Fruit fly (Drosophila melanogaster) whole organism, embryonic: ENCODE measurements around the gene Dbp21E2.

Experiments
- Atf-2 ChIP-seq: fragments of 200-800 bp; sonication (Bioruptor generic); optimal IDR thresholded peaks from 2 replicates; lab custom pipeline; 2016; ENCODE audit warnings: missing biosample characterization, missing genetic modification characterization
- B-H2 ChIP-seq: fragments of 200-800 bp; sonication (Bioruptor generic); optimal IDR thresholded peaks from 2 replicates; lab custom pipeline; 2018; ENCODE audit warnings: missing biosample characterization, mild to moderate bottlenecking, missing genetic modification characterization
- CG12104 ChIP-seq: fragments of 200-800 bp; sonication (Bioruptor generic); optimal IDR thresholded peaks from 3 replicates; lab custom pipeline; 2016; ENCODE audit warnings: missing biosample characterization, missing genetic modification characterization
- CG12744 ChIP-seq: fragments of 200-800 bp; sonication (Bioruptor generic); optimal IDR thresholded peaks from 2 replicates; lab custom pipeline; 2016; ENCODE audit warnings: missing biosample characterization, missing genetic modification characterization
- CG12769 ChIP-seq: fragments of 200-800 bp; sonication (Bioruptor generic); optimal IDR thresholded peaks from 2 replicates; lab custom pipeline; 2019; ENCODE audit warnings: missing biosample characterization, mild to moderate bottlenecking, missing genetic modification characterization, moderate library complexity
- CG14710 ChIP-seq: fragments of 200-800 bp; sonication (Bioruptor generic); optimal IDR thresholded peaks from 3 replicates; lab custom pipeline; 2019; ENCODE audit warnings: missing biosample characterization, mild to moderate bottlenecking, missing genetic modification characterization, moderate library complexity
- CG16863 ChIP-seq: fragments of 200-800 bp; sonication (Bioruptor generic); optimal IDR thresholded peaks from 3 replicates; lab custom pipeline; 2016; ENCODE audit warnings: missing biosample characterization, missing genetic modification characterization
- CG18619 ChIP-seq: fragments of 200-800 bp; sonication (Bioruptor generic); optimal IDR thresholded peaks from 3 replicates; lab custom pipeline; 2017; ENCODE audit warnings: missing biosample characterization, mild to moderate bottlenecking, missing genetic modification characterization
- CG30020 ChIP-seq: fragments of 200-800 bp; optimal IDR thresholded peaks from 2 replicates; lab custom pipeline; 2019; ENCODE audit warnings: missing biosample characterization, mild to moderate bottlenecking, missing genetic modification characterization, moderate library complexity
- CG3065 ChIP-seq: fragments of 200-800 bp; sonication (Bioruptor generic); optimal IDR thresholded peaks from 2 replicates; lab custom pipeline; 2016; ENCODE audit warnings: missing biosample characterization, missing genetic modification characterization
- CG4820 ChIP-seq: fragments of 200-800 bp; sonication (Bioruptor generic); optimal IDR thresholded peaks from 3 replicates; lab custom pipeline; 2016; ENCODE audit warnings: missing biosample characterization, missing genetic modification characterization
- CG6272 ChIP-seq: fragments of 200-800 bp; sonication (Bioruptor generic); IDR thresholded peaks from 2 replicates; pipeline ENCODE4 v1.3.6; 2022; ENCODE audit warnings: missing biosample characterization, missing genetic modification characterization
- CG6765 ChIP-seq: fragments of 200-800 bp; sonication (Bioruptor generic); optimal IDR thresholded peaks from 3 replicates; lab custom pipeline; 2017; ENCODE audit warnings: missing biosample characterization, mild to moderate bottlenecking, missing genetic modification characterization
- CG6791 ChIP-seq: fragments of 200-800 bp; sonication (Bioruptor generic); IDR thresholded peaks from 3 replicates; pipeline ENCODE4 v1.3.6; 2022; ENCODE audit warnings: missing biosample characterization, missing genetic modification characterization; ENCODE audit not compliant: partially characterized antibody
- CG6813 ChIP-seq: fragments of 200-800 bp; sonication (Bioruptor generic); optimal IDR thresholded peaks from 2 replicates; lab custom pipeline; 2017; ENCODE audit warnings: missing biosample characterization, missing genetic modification characterization, mild to moderate bottlenecking, moderate library complexity, missing genetic modification reagents
- CG8281 ChIP-seq: fragments of 200-800 bp; sonication (Bioruptor generic); optimal IDR thresholded peaks from 2 replicates; lab custom pipeline; 2018; ENCODE audit warnings: missing biosample characterization, mild to moderate bottlenecking, missing genetic modification characterization, moderate library complexity
- CG8478 ChIP-seq: fragments of >200 bp; optimal IDR thresholded peaks from 2 replicates; lab custom pipeline; 2018
- CHES-1-like ChIP-seq: fragments of 200-800 bp; sonication (Bioruptor generic); optimal IDR thresholded peaks from 2 replicates; lab custom pipeline; 2016; ENCODE audit warnings: missing biosample characterization, missing genetic modification characterization
- CkIIα-i1 ChIP-seq: fragments of 200-800 bp; sonication (Bioruptor generic); IDR thresholded peaks from 2 replicates; pipeline ENCODE4 v1.3.6; 2022; ENCODE audit warnings: missing biosample characterization, missing genetic modification characterization
- CoRest ChIP-seq: fragments of 200-800 bp; sonication (Bioruptor generic); optimal IDR thresholded peaks from 3 replicates; lab custom pipeline; 2018; ENCODE audit warnings: missing biosample characterization, mild to moderate bottlenecking, missing genetic modification characterization, moderate library complexity
- Eip74EF ChIP-seq, 2 experiments: fragments of 200-800 bp in 1 of 2; fragments of >200 bp in 1 of 2; sonication (Bioruptor generic) in 1 of 2; optimal IDR thresholded peaks; 2 replicates each; lab custom pipeline; 2017 to 2019; ENCODE audit warnings: missing biosample characterization in 2 of 2, missing genetic modification characterization in 2 of 2, mild to moderate bottlenecking in 1 of 2, moderate library complexity in 1 of 2
- GATAe ChIP-seq: fragments of 200-800 bp; sonication (Bioruptor generic); conservative IDR thresholded peaks from 2 replicates; pipeline ENCODE4 v1.3.6; 2022; ENCODE audit warnings: missing biosample characterization, missing genetic modification characterization
- HLH4C ChIP-seq: fragments of 200-800 bp; sonication (Bioruptor generic); IDR thresholded peaks from 3 replicates; pipeline ENCODE4 v1.3.6; 2022; ENCODE audit warnings: missing biosample characterization, missing genetic modification characterization; ENCODE audit not compliant: partially characterized antibody
- Hr39 ChIP-seq: fragments of >200 bp; optimal IDR thresholded peaks from 2 replicates; lab custom pipeline; 2017
- NK7.1 ChIP-seq: fragments of 200-800 bp; sonication (Bioruptor generic); optimal IDR thresholded peaks from 3 replicates; lab custom pipeline; 2016; ENCODE audit warnings: missing biosample characterization, missing genetic modification characterization
- Opbp ChIP-seq: fragments of 200-800 bp; sonication (Bioruptor generic); IDR thresholded peaks from 3 replicates; pipeline ENCODE4 v1.3.6; 2022; ENCODE audit warnings: missing biosample characterization, missing genetic modification characterization; ENCODE audit not compliant: partially characterized antibody
- PHDP ChIP-seq: fragments of 200-800 bp; sonication (Bioruptor generic); optimal IDR thresholded peaks from 3 replicates; lab custom pipeline; 2018; ENCODE audit warnings: missing biosample characterization, mild to moderate bottlenecking, missing genetic modification characterization, moderate library complexity
- Ptx1 ChIP-seq: fragments of 200-800 bp; sonication (Bioruptor generic); IDR thresholded peaks from 2 replicates; pipeline ENCODE4 v1.3.6; 2022; ENCODE audit warnings: missing biosample characterization, missing genetic modification characterization
- Sox100B ChIP-seq: fragments of 200-800 bp; sonication (Bioruptor generic); optimal IDR thresholded peaks from 3 replicates; lab custom pipeline; 2018; ENCODE audit warnings: missing biosample characterization, mild to moderate bottlenecking, missing genetic modification characterization
- Ssrp ChIP-seq: fragments of 200-800 bp; sonication (Bioruptor generic); optimal IDR thresholded peaks from 2 replicates; lab custom pipeline; 2018; ENCODE audit warnings: missing biosample characterization, mild to moderate bottlenecking, missing genetic modification characterization, moderate library complexity
- Usf ChIP-seq: fragments of 200-800 bp; sonication (Bioruptor generic); optimal IDR thresholded peaks from 2 replicates; lab custom pipeline; 2017; ENCODE audit warnings: missing genotype, missing biosample characterization, missing genetic modification characterization
- al ChIP-seq: fragments of 200-800 bp; sonication (Bioruptor generic); IDR thresholded peaks from 2 replicates; pipeline ENCODE4 v1.3.6; 2022; ENCODE audit warnings: missing biosample characterization, missing genetic modification characterization
- aop ChIP-seq: fragments of 200-800 bp; sonication (Bioruptor generic); IDR thresholded peaks from 2 replicates; pipeline ENCODE4 v1.3.6; 2022; ENCODE audit warnings: missing biosample characterization, missing genetic modification characterization
- cato ChIP-seq: fragments of 200-800 bp; sonication (Bioruptor generic); optimal IDR thresholded peaks from 2 replicates; lab custom pipeline; 2016; ENCODE audit warnings: missing biosample characterization, missing genetic modification characterization, borderline replicate concordance
- corto ChIP-seq: fragments of 200-800 bp; sonication (Bioruptor generic); optimal IDR thresholded peaks from 2 replicates; lab custom pipeline; 2016; ENCODE audit warnings: missing biosample characterization, mild to moderate bottlenecking, missing genetic modification characterization, moderate library complexity
- ems ChIP-seq: fragments of 200-800 bp; sonication (Bioruptor generic); optimal IDR thresholded peaks from 3 replicates; lab custom pipeline; 2016; ENCODE audit warnings: missing biosample characterization, missing genetic modification characterization
- gfzf ChIP-seq: fragments of 200-800 bp; sonication (Bioruptor generic); optimal IDR thresholded peaks from 2 replicates; lab custom pipeline; 2016; ENCODE audit warnings: missing biosample characterization, mild to moderate bottlenecking, missing genetic modification characterization, moderate library complexity
- gsb-n ChIP-seq: fragments of 200-800 bp; sonication (Bioruptor generic); optimal IDR thresholded peaks from 3 replicates; lab custom pipeline; 2018; ENCODE audit warnings: missing biosample characterization, mild to moderate bottlenecking, missing genetic modification characterization
- jigr1 ChIP-seq: fragments of 200-800 bp; sonication (Bioruptor generic); IDR thresholded peaks from 3 replicates; pipeline ENCODE4 v1.3.6; 2022; ENCODE audit warnings: missing biosample characterization, missing genetic modification characterization
- kah ChIP-seq: fragments of 200-800 bp; sonication (Bioruptor generic); optimal IDR thresholded peaks from 2 replicates; lab custom pipeline; 2018; ENCODE audit warnings: missing biosample characterization, mild to moderate bottlenecking, missing genetic modification characterization
- ken ChIP-seq: fragments of 200-800 bp; sonication (Bioruptor generic); IDR thresholded peaks from 3 replicates; pipeline ENCODE4 v1.3.6; 2022; ENCODE audit warnings: missing biosample characterization, missing genetic modification characterization
- kni ChIP-seq: fragments of 200-800 bp; sonication (Bioruptor generic); optimal IDR thresholded peaks from 3 replicates; lab custom pipeline; 2017; ENCODE audit warnings: mild to moderate bottlenecking, missing biosample characterization, missing genetic modification reagents, missing genetic modification characterization
- peb ChIP-seq: fragments of 200-800 bp; sonication (Bioruptor generic); IDR thresholded peaks from 2 replicates; pipeline ENCODE4 v1.3.6; 2022; ENCODE audit warnings: missing biosample characterization, missing genetic modification characterization
- phol ChIP-seq: fragments of 200-800 bp; sonication (Bioruptor generic); optimal IDR thresholded peaks from 3 replicates; lab custom pipeline; 2018; ENCODE audit warnings: missing biosample characterization, mild to moderate bottlenecking, missing genetic modification characterization, moderate library complexity
- sd ChIP-seq: fragments of 200-800 bp; sonication (Bioruptor generic); optimal IDR thresholded peaks from 3 replicates; lab custom pipeline; 2018; ENCODE audit warnings: missing biosample characterization, mild to moderate bottlenecking, missing genetic modification characterization, moderate library complexity
- sens ChIP-seq: fragments of 200-800 bp; sonication (Bioruptor generic); peaks from one replicate; lab custom pipeline; 2016; ENCODE audit warnings: missing biosample characterization, missing genetic modification characterization
- tna ChIP-seq: fragments of 200-800 bp; sonication (Bioruptor generic); IDR thresholded peaks from 2 replicates; pipeline ENCODE4 v1.3.6; 2022; ENCODE audit warnings: missing biosample characterization, missing genetic modification characterization; ENCODE audit not compliant: partially characterized antibody
- wor ChIP-seq: fragments of 200-800 bp; sonication (Bioruptor generic); IDR thresholded peaks from 2 replicates; pipeline ENCODE4 v1.3.6; 2022; ENCODE audit warnings: missing biosample characterization, missing genetic modification characterization
- yki ChIP-seq: fragments of >200 bp; optimal IDR thresholded peaks from 3 replicates; lab custom pipeline; 2018
- zfh1 ChIP-seq: fragments of 200-800 bp; sonication (Bioruptor generic); IDR thresholded peaks from 3 replicates; pipeline ENCODE4 v1.3.6; 2022; ENCODE audit warnings: missing biosample characterization, missing genetic modification characterization

The Dbp21E2 gene

dm6 chr2L:845341-846004 is 34.1 kb downstream of the Dbp21E2 start (continued):
- peak; percentile 83 for TF ChIP-seq NK7.1 (GFP tag; lab: Kevin White, UChicago)
- peak; percentile 70 for TF ChIP-seq peb (GFP tag; lab: Robert Waterston, UW)
- peak; percentile 2 for TF ChIP-seq CG30020
- no peak for TF ChIP-seq CG6791 (GFP tag; lab: Robert Waterston, UW)
- TF ChIP-seq al (GFP tag; lab: Robert Waterston, UW), result peak; percentile 84
- no peak for TF ChIP-seq CG8478 (lab: Kevin White, UChicago)
- TF ChIP-seq sd (tag; lab: Kevin White, UChicago), result peak; percentile 57
- no peak for TF ChIP-seq kni (GFP tag; lab: Kevin White, UChicago)
- TF ChIP-seq HLH4C (GFP tag; lab: Robert Waterston, UW), result no peak
- TF ChIP-seq aop (GFP tag; lab: Robert Waterston, UW), result peak; percentile 67; the same call in 1 of the 2 replicates
- peak; percentile 64 for TF ChIP-seq CG12104 (GFP tag; lab: Kevin White, UChicago)
- TF ChIP-seq Ssrp (tag; lab: Kevin White, UChicago), result peak; percentile 80
- TF ChIP-seq Usf (GFP tag; lab: Kevin White, UChicago), result peak; percentile 33
- TF ChIP-seq cato (GFP tag; lab: Kevin White, UChicago), result peak; percentile 48
- TF ChIP-seq phol, result peak; percentile 83
- peak; percentile 88 for TF ChIP-seq CG16863
- 0 out of 2 replicates have a peak, but pooled peaks have one; percentile 23 for TF ChIP-seq GATAe (GFP tag; lab: Robert Waterston, UW)
- TF ChIP-seq PHDP (tag; lab: Kevin White, UChicago), result peak; percentile 88
- TF ChIP-seq gsb-n (tag; lab: Kevin White, UChicago), result peak; percentile 64
- TF ChIP-seq CG12744 (GFP tag; lab: Kevin White, UChicago), result peak; percentile 78
- TF ChIP-seq ken (GFP tag; lab: Robert Waterston, UW), result peak; percentile 90
- TF ChIP-seq sens (GFP tag; lab: Kevin White, UChicago), result peak; percentile 96
- TF ChIP-seq CHES-1-like (GFP tag; lab: Kevin White, UChicago), result peak; percentile 90
- TF ChIP-seq CG4820 (GFP tag; lab: Kevin White, UChicago), result peak; percentile 82
- peak; percentile 62; the same call in 2 of the 3 replicates for TF ChIP-seq jigr1 (GFP tag; lab: Robert Waterston, UW)
- no peak for TF ChIP-seq Opbp (GFP tag; lab: Robert Waterston, UW)
- peak; percentile 83 for TF ChIP-seq CG6765 (GFP tag; lab: Kevin White, UChicago)
- no peak for TF ChIP-seq corto (GFP tag; lab: Kevin White, UChicago)
- peak; percentile 79 for TF ChIP-seq ems (GFP tag; lab: Kevin White, UChicago)
- TF ChIP-seq B-H2 (GFP tag; lab: Kevin White, UChicago), result peak; percentile 72
- peak; percentile 80 for TF ChIP-seq CG6272 (GFP tag; lab: Robert Waterston, UW)
- TF ChIP-seq Eip74EF (GFP tag; optimal IDR thresholded peaks at IDR 0.05; lab: Kevin White, UChicago), result peak in 1 of 2 experiments; percentile 82
- peak; percentile 73 for TF ChIP-seq Sox100B
- TF ChIP-seq CG12769 (tag; lab: Kevin White, UChicago), result peak; percentile 95
- TF ChIP-seq wor (GFP tag; lab: Robert Waterston, UW), result peak; percentile 82
- TF ChIP-seq CG3065, result peak; percentile 69
- TF ChIP-seq zfh1 (GFP tag; lab: Robert Waterston, UW), result peak; percentile 91
- TF ChIP-seq kah, result peak; percentile 56
- no peak for TF ChIP-seq Hr39 (lab: Kevin White, UChicago)
- no peak for TF ChIP-seq gfzf (GFP tag; lab: Kevin White, UChicago)
- 0 out of 2 replicates have a peak, but pooled peaks have one; percentile 33 for TF ChIP-seq CkIIα-i1 (GFP tag; lab: Robert Waterston, UW)
- peak; percentile 78 for TF ChIP-seq CG18619
- TF ChIP-seq tna, result no peak
- TF ChIP-seq Atf-2 (GFP tag; lab: Kevin White, UChicago), result peak; percentile 80
- peak; percentile 70 for TF ChIP-seq CG8281
- TF ChIP-seq Ptx1, result peak; percentile 93
- no peak for TF ChIP-seq yki (lab: Kevin White, UChicago)
- peak; percentile 82 for TF ChIP-seq CG6813
- peak; percentile 85 for TF ChIP-seq CoRest (tag; lab: Kevin White, UChicago)
- TF ChIP-seq CG14710 (tag; lab: Kevin White, UChicago), result peak; percentile 55
